Fruit fly (Drosophila melanogaster) whole organism: ENCODE measurements around the gene Dim1.

Source experiments
- CG8478 ChIP-seq: fragments of >200 bp; optimal IDR thresholded peaks from 2 replicates; lab custom pipeline; 2018; ENCODE audit warnings: inconsistent platforms
- pan ChIP-seq: fragments of >200 bp; optimal IDR thresholded peaks from 2 replicates; lab custom pipeline; 2017
- usp ChIP-seq: fragments of >200 bp; optimal IDR thresholded peaks from 2 replicates; lab custom pipeline; 2017; ENCODE audit warnings: missing biosample characterization, missing genetic modification characterization, mixed read lengths

- no peak for TF ChIP-seq CG8478
- no peak for TF ChIP-seq pan
- no peak for TF ChIP-seq usp (GFP tag; lab: Kevin White, UChicago)
Measured at dm6 chr2L:4403013-4403604, at the start of gene Dim1.
